Fruit fly (Drosophila melanogaster) whole organism, embryonic: ENCODE data around the gene TTLL4A.
A peak's percentile ranks its signal among the peaks of the same experiment; 100 is the strongest.

Source experiments
- Abd-B ChIP-seq: fragments of 200-800 bp; sonication (Bioruptor generic); optimal IDR thresholded peaks from 2 replicates; lab custom pipeline; 2018; ENCODE audit warnings: missing biosample characterization, mild to moderate bottlenecking, missing genetic modification characterization, moderate library complexity
- Atf3 ChIP-seq: fragments of 200-800 bp; sonication (Bioruptor generic); optimal IDR thresholded peaks from 3 replicates; lab custom pipeline; 2016; ENCODE audit warnings: missing biosample characterization, missing genetic modification characterization
- CG1024 ChIP-seq: fragments of 200-800 bp; sonication (Bioruptor generic); IDR thresholded peaks from 2 replicates; pipeline ENCODE4 v1.3.6; 2022; ENCODE audit warnings: missing biosample characterization, missing genetic modification characterization
- CG10431 ChIP-seq: fragments of 200-800 bp; sonication (Bioruptor generic); optimal IDR thresholded peaks from 3 replicates; lab custom pipeline; 2018; ENCODE audit warnings: missing biosample characterization, mild to moderate bottlenecking, missing genetic modification characterization
- CG11398 ChIP-seq: fragments of 200-800 bp; sonication (Bioruptor generic); optimal IDR thresholded peaks from 2 replicates; lab custom pipeline; 2016; ENCODE audit warnings: missing biosample characterization, missing genetic modification characterization
- CG11456 ChIP-seq: fragments of 200-800 bp; sonication (Bioruptor generic); IDR thresholded peaks from 3 replicates; pipeline ENCODE4 v1.3.6; 2022; ENCODE audit warnings: missing biosample characterization, missing genetic modification characterization
- CG11504 ChIP-seq: fragments of 200-800 bp; sonication (Bioruptor generic); optimal IDR thresholded peaks from 3 replicates; lab custom pipeline; 2019; ENCODE audit warnings: missing biosample characterization, mild to moderate bottlenecking, missing genetic modification characterization, moderate library complexity
- CG12071 ChIP-seq: fragments of 200-800 bp; sonication (Bioruptor generic); optimal IDR thresholded peaks from 3 replicates; lab custom pipeline; 2018; ENCODE audit warnings: missing biosample characterization, mild to moderate bottlenecking, missing genetic modification characterization
- CG13894 ChIP-seq: fragments of 200-800 bp; sonication (Bioruptor generic); optimal IDR thresholded peaks from 3 replicates; lab custom pipeline; 2018; ENCODE audit warnings: missing biosample characterization, mild to moderate bottlenecking, missing genetic modification characterization, moderate library complexity
- CG15011 ChIP-seq: fragments of 200-800 bp; sonication (Bioruptor generic); optimal IDR thresholded peaks from 3 replicates; lab custom pipeline; 2018; ENCODE audit warnings: missing biosample characterization, mild to moderate bottlenecking, missing genetic modification characterization
- CG18011 ChIP-seq: fragments of 200-800 bp; sonication (Bioruptor generic); optimal IDR thresholded peaks from 2 replicates; lab custom pipeline; 2017; ENCODE audit warnings: missing biosample characterization, missing genetic modification characterization, mild to moderate bottlenecking, moderate library complexity, missing genotype
- CG2202 ChIP-seq: fragments of 200-800 bp; sonication (Bioruptor generic); optimal IDR thresholded peaks from 2 replicates; lab custom pipeline; 2018; ENCODE audit warnings: missing biosample characterization, mild to moderate bottlenecking, missing genetic modification characterization
- CG3281 ChIP-seq: fragments of 200-800 bp; sonication (Bioruptor generic); optimal IDR thresholded peaks from 3 replicates; lab custom pipeline; 2017; ENCODE audit warnings: missing biosample characterization, mild to moderate bottlenecking, missing genetic modification characterization
- CG33557 ChIP-seq: fragments of 200-800 bp; sonication (Bioruptor generic); optimal IDR thresholded peaks from 2 replicates; lab custom pipeline; 2019; ENCODE audit warnings: missing biosample characterization, mild to moderate bottlenecking, missing genetic modification characterization, moderate library complexity
- CG34224 ChIP-seq: fragments of 200-800 bp; sonication (Bioruptor generic); IDR thresholded peaks from 3 replicates; pipeline ENCODE4 v1.3.6; 2022; ENCODE audit warnings: missing biosample characterization, missing genetic modification characterization; ENCODE audit not compliant: partially characterized antibody
- CG6654 ChIP-seq: fragments of 200-800 bp; sonication (Bioruptor generic); optimal IDR thresholded peaks from 2 replicates; lab custom pipeline; 2017; ENCODE audit warnings: missing biosample characterization, mild to moderate bottlenecking, missing genetic modification characterization
- CG6683 ChIP-seq: fragments of 200-800 bp; sonication (Bioruptor generic); optimal IDR thresholded peaks from 2 replicates; lab custom pipeline; 2017; ENCODE audit warnings: missing biosample characterization, mild to moderate bottlenecking, missing genetic modification characterization, missing genetic modification reagents
- CG6791 ChIP-seq: fragments of 200-800 bp; sonication (Bioruptor generic); IDR thresholded peaks from 3 replicates; pipeline ENCODE4 v1.3.6; 2022; ENCODE audit warnings: missing biosample characterization, missing genetic modification characterization; ENCODE audit not compliant: partially characterized antibody
- CG8388 ChIP-seq: fragments of 200-800 bp; sonication (Bioruptor generic); optimal IDR thresholded peaks from 2 replicates; lab custom pipeline; 2019; ENCODE audit warnings: missing biosample characterization, mild to moderate bottlenecking, missing genetic modification characterization, moderate library complexity
- CTCF ChIP-seq: fragments of 200-800 bp; sonication (Bioruptor generic); optimal IDR thresholded peaks from 2 replicates; lab custom pipeline; 2017; ENCODE audit warnings: missing biosample characterization, mild to moderate bottlenecking, missing genetic modification characterization, moderate library complexity
- Dek ChIP-seq: fragments of 200-800 bp; sonication (Bioruptor generic); optimal IDR thresholded peaks from 3 replicates; lab custom pipeline; 2019; ENCODE audit warnings: missing biosample characterization, mild to moderate bottlenecking, missing genetic modification characterization, moderate library complexity
- Dp ChIP-seq: fragments of 200-800 bp; sonication (Bioruptor generic); optimal IDR thresholded peaks from 2 replicates; lab custom pipeline; 2018; ENCODE audit warnings: missing biosample characterization, mild to moderate bottlenecking, missing genetic modification characterization, moderate library complexity
- Ets97D ChIP-seq: fragments of 200-800 bp; sonication (Bioruptor generic); optimal IDR thresholded peaks from 3 replicates; lab custom pipeline; 2016; ENCODE audit warnings: missing biosample characterization, missing genetic modification characterization
- Fer2 ChIP-seq: fragments of 200-800 bp; sonication (Bioruptor generic); optimal IDR thresholded peaks from 2 replicates; lab custom pipeline; 2018; ENCODE audit warnings: missing biosample characterization, mild to moderate bottlenecking, missing genetic modification characterization, moderate library complexity
- Gug ChIP-seq: fragments of 200-800 bp; sonication (Bioruptor generic); IDR thresholded peaks from 4 replicates; pipeline ENCODE4 v1.3.6; 2022; ENCODE audit warnings: missing biosample characterization, missing genetic modification characterization
- Lpt ChIP-seq: fragments of >200 bp; optimal IDR thresholded peaks from 2 replicates; lab custom pipeline; 2018; ENCODE audit warnings: missing biosample characterization, missing genetic modification characterization
- Ravus ChIP-seq: fragments of 200-800 bp; sonication (Bioruptor generic); IDR thresholded peaks from 2 replicates; pipeline ENCODE4 v1.3.6; 2022; ENCODE audit warnings: missing biosample characterization, missing genetic modification characterization
- Rfx ChIP-seq: fragments of 200-800 bp; sonication (Bioruptor generic); IDR thresholded peaks from 2 replicates; pipeline ENCODE4 v1.3.6; 2022; ENCODE audit warnings: missing biosample characterization, missing genetic modification characterization
- Side ChIP-seq: fragments of 200-800 bp; sonication (Bioruptor generic); optimal IDR thresholded peaks from 2 replicates; lab custom pipeline; 2016; ENCODE audit warnings: missing biosample characterization, missing genetic modification characterization
- Sry-δ ChIP-seq: fragments of 200-800 bp; sonication (Bioruptor generic); optimal IDR thresholded peaks from 2 replicates; lab custom pipeline; 2016; ENCODE audit warnings: missing biosample characterization, missing genetic modification characterization
- bbx ChIP-seq: fragments of 200-800 bp; sonication (Bioruptor generic); IDR thresholded peaks from 2 replicates; pipeline ENCODE4 v1.3.6; 2022; ENCODE audit warnings: missing biosample characterization, missing genetic modification characterization; ENCODE audit not compliant: partially characterized antibody
- chm ChIP-seq: fragments of 200-800 bp; sonication (Bioruptor generic); IDR thresholded peaks from 2 replicates; pipeline ENCODE4 v1.3.6; 2022; ENCODE audit warnings: missing biosample characterization, missing genetic modification characterization
- exex ChIP-seq: fragments of 200-800 bp; sonication (Bioruptor generic); optimal IDR thresholded peaks from 4 replicates; lab custom pipeline; 2018; ENCODE audit warnings: missing biosample characterization, mild to moderate bottlenecking, missing genetic modification characterization, moderate library complexity
- fd102C ChIP-seq: fragments of 200-800 bp; sonication (Bioruptor generic); optimal IDR thresholded peaks from 2 replicates; lab custom pipeline; 2018; ENCODE audit warnings: missing biosample characterization, mild to moderate bottlenecking, missing genetic modification characterization, moderate library complexity
- fu2 ChIP-seq: fragments of 200-800 bp; sonication (Bioruptor generic); optimal IDR thresholded peaks from 2 replicates; lab custom pipeline; 2016; ENCODE audit warnings: missing biosample characterization, missing genetic modification characterization
- gcm ChIP-seq: fragments of 200-800 bp; sonication (Bioruptor generic); optimal IDR thresholded peaks from 2 replicates; lab custom pipeline; 2019; ENCODE audit warnings: missing biosample characterization, mild to moderate bottlenecking, missing genetic modification characterization, moderate library complexity
- gsb ChIP-seq: fragments of 200-800 bp; sonication (Bioruptor generic); IDR thresholded peaks from 2 replicates; pipeline ENCODE4 v1.3.6; 2022; ENCODE audit warnings: missing biosample characterization, missing genetic modification characterization
- her ChIP-seq: fragments of 200-800 bp; sonication (Bioruptor generic); optimal IDR thresholded peaks from 2 replicates; lab custom pipeline; 2016; ENCODE audit warnings: missing biosample characterization, missing genetic modification characterization
- inv ChIP-seq: fragments of 200-800 bp; sonication (Bioruptor generic); IDR thresholded peaks from 2 replicates; pipeline ENCODE4 v1.3.6; 2022; ENCODE audit warnings: missing biosample characterization, missing genetic modification characterization; ENCODE audit not compliant: partially characterized antibody
- lmd ChIP-seq: fragments of 200-800 bp; sonication (Bioruptor generic); IDR thresholded peaks from 2 replicates; pipeline ENCODE4 v1.3.6; 2022; ENCODE audit warnings: missing biosample characterization, missing genetic modification characterization
- nom ChIP-seq: fragments of 200-800 bp; sonication (Bioruptor generic); optimal IDR thresholded peaks from 2 replicates; lab custom pipeline; 2017; ENCODE audit warnings: missing biosample characterization, missing genetic modification characterization, mild to moderate bottlenecking, moderate library complexity, missing genetic modification reagents
- pan ChIP-seq, 4 experiments: fragments of >200 bp in 3 of 4; fragments of 200-800 bp in 1 of 4; sonication (Bioruptor generic) in 1 of 4; optimal IDR thresholded peaks in 3 of 4; IDR thresholded peaks in 1 of 4; 2 replicates each; pipeline versions ENCODE4 v1.3.6 to Lab custom; 2017 to 2022; ENCODE audit warnings: missing biosample characterization in 2 of 4, missing genetic modification characterization in 2 of 4, mixed read lengths in 1 of 4
- peb ChIP-seq: fragments of 200-800 bp; sonication (Bioruptor generic); IDR thresholded peaks from 2 replicates; pipeline ENCODE4 v1.3.6; 2022; ENCODE audit warnings: missing biosample characterization, missing genetic modification characterization
- pros ChIP-seq: fragments of 200-800 bp; sonication (Bioruptor generic); optimal IDR thresholded peaks from 3 replicates; lab custom pipeline; 2019; ENCODE audit warnings: missing biosample characterization, mild to moderate bottlenecking, missing genetic modification characterization, moderate library complexity
- ranshi ChIP-seq: fragments of 200-800 bp; sonication (Bioruptor generic); IDR thresholded peaks from 2 replicates; pipeline ENCODE4 v1.3.6; 2022; ENCODE audit warnings: missing biosample characterization, missing genetic modification characterization
- ro ChIP-seq: fragments of 200-800 bp; sonication (Bioruptor generic); IDR thresholded peaks from 2 replicates; pipeline ENCODE4 v1.3.6; 2022; ENCODE audit warnings: missing biosample characterization, missing genetic modification characterization
- sr ChIP-seq: fragments of 200-800 bp; sonication (Bioruptor generic); IDR thresholded peaks from 3 replicates; pipeline ENCODE4 v1.3.6; 2022; ENCODE audit warnings: missing biosample characterization, missing genetic modification characterization
- wor ChIP-seq: fragments of 200-800 bp; sonication (Bioruptor generic); IDR thresholded peaks from 2 replicates; pipeline ENCODE4 v1.3.6; 2022; ENCODE audit warnings: missing biosample characterization, missing genetic modification characterization

The TTLL4A gene

dm6 chr2L:11037583-11038517 lies 48.6 kb downstream of the TTLL4A start (continued):
- TF ChIP-seq sr (no peak), Gug (no peak; the same call in 3 of the 4 replicates), fd102C (GFP tag; lab: Kevin White, UChicago) (no peak), wor (0 out of 2 replicates have a peak, but pooled peaks have one; percentile 24), Ravus (no peak; the same call in 1 of the 2 replicates), Atf3 (no peak), CG15011 (GFP tag; lab: Kevin White, UChicago) (no peak), nom (GFP tag; lab: Kevin White, UChicago) (no peak), CG10431 (GFP tag; lab: Kevin White, UChicago) (no peak), Abd-B (GFP tag; lab: Kevin White, UChicago) (no peak), lmd (peak; percentile 52), CG11398 (GFP tag; lab: Kevin White, UChicago) (no peak), Dek (tag; lab: Kevin White, UChicago) (no peak), CG13894 (no peak), pan (optimal IDR thresholded peaks at IDR 0.05; lab: Kevin White, UChicago) (no peak), pan (GFP tag; optimal IDR thresholded peaks at IDR 0.05 in 1 of 2, IDR thresholded peaks at IDR 0.05 in 1 of 2) (no peak), inv (no peak), gsb (GFP tag; lab: Robert Waterston, UW) (no peak), gcm (GFP tag; lab: Kevin White, UChicago) (peak; percentile 49), CG18011 (GFP tag; lab: Kevin White, UChicago) (no peak), CG6791 (no peak), CG1024 (GFP tag; lab: Robert Waterston, UW) (no peak), CG11456 (GFP tag; lab: Robert Waterston, UW) (no peak), peb (GFP tag; lab: Robert Waterston, UW) (no peak), Sry-δ (GFP tag; lab: Kevin White, UChicago) (no peak), fu2 (no peak), Fer2 (tag; lab: Kevin White, UChicago) (no peak), CG2202 (peak; percentile 46), CG6654 (GFP tag; lab: Kevin White, UChicago) (no peak), bbx (no peak; the same call in 1 of the 2 replicates), Dp (GFP tag; lab: Kevin White, UChicago) (no peak), ranshi (GFP tag; lab: Robert Waterston, UW) (peak; percentile 44; the same call in 1 of the 2 replicates), CTCF (no peak), CG12071 (GFP tag; lab: Kevin White, UChicago) (no peak), Ets97D (GFP tag; lab: Kevin White, UChicago) (no peak), exex (peak; percentile 46), CG11504 (tag; lab: Kevin White, UChicago) (peak; percentile 69), CG6683 (GFP tag; lab: Kevin White, UChicago) (no peak), Rfx (GFP tag; lab: Robert Waterston, UW) (peak; percentile 53; the same call in 1 of the 2 replicates), CG34224 (GFP tag; lab: Robert Waterston, UW) (no peak), chm (peak; percentile 64; the same call in 1 of the 2 replicates), CG3281 (GFP tag; lab: Kevin White, UChicago) (peak; percentile 20), pros (GFP tag; lab: Kevin White, UChicago) (no peak), Lpt (GFP tag; lab: Kevin White, UChicago) (no peak), CG33557 (GFP tag; lab: Kevin White, UChicago) (peak; percentile 15), CG8388 (GFP tag; lab: Kevin White, UChicago) (peak; percentile 72), Side (GFP tag; lab: Kevin White, UChicago) (peak; percentile 27), her (no peak), ro (GFP tag; lab: Robert Waterston, UW) (no peak)
